Worm (Caenorhabditis elegans) whole organism, young adult: ENCODE measurements around the gene taf-9.

Source experiments
- dpl-1 ChIP-seq: fragments of 150-350 bp; optimal IDR thresholded peaks from 2 replicates; lab custom pipeline; 2014; ENCODE audit warnings: missing biosample characterization, missing genetic modification reagents, missing genetic modification characterization
- hlh-12 ChIP-seq: sonication (generic microtip); optimal IDR thresholded peaks from 2 replicates; lab custom pipeline; 2016; ENCODE audit warnings: missing genetic modification characterization, missing compliant biosample characterization
- mel-28 ChIP-seq: sonication (generic microtip); optimal IDR thresholded peaks from 2 replicates; lab custom pipeline; 2016; ENCODE audit warnings: borderline replicate concordance, mild to moderate bottlenecking, missing genetic modification characterization, missing compliant biosample characterization

DNA sequence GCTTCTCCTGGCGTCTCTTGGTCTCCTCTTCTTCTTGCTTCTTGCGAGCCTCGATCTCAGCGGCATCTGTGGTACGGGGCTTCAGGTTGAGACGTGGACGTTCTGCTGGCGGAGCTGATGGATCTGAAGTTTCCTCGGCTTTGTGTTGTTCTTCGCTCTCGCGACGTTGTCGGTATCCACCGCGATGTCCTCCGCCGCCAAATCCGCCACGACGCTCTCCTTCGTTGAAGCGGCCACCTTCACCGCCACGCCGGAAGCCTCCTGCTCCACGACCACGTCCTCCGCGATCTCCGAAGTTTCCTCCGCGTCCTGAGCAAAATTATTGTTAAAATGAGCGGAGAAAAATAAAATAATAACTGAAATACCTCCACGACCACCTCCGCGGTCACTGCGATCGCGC is 18.7 kb downstream of the taf-9 start:
- TF ChIP-seq mel-28 (no peak), hlh-12 (tag; lab: Kevin White, UChicago) (no peak), dpl-1 (GFP tag; lab: Kevin White, UChicago) (no peak)
